Worm (Caenorhabditis elegans) whole organism, L4 larva: ENCODE results near the gene flad-1.
A peak's percentile ranks its signal among the peaks of the same experiment; 100 is the strongest.

Experiments
- F10B5.3 ChIP-seq: sonication (generic microtip); optimal IDR thresholded peaks from 2 replicates; lab custom pipeline; 2016; ENCODE audit warnings: mild to moderate bottlenecking, missing genetic modification characterization, missing compliant biosample characterization
- F26F4.8 ChIP-seq: fragments of 200-800 bp; sonication (Bioruptor generic); conservative IDR thresholded peaks from 2 replicates; pipeline ENCODE4 v1.3.6; 2022; ENCODE audit warnings: missing genetic modification characterization, missing compliant biosample characterization
- F49E8.2 ChIP-seq: sonication (generic microtip); optimal IDR thresholded peaks from 2 replicates; lab custom pipeline; 2016; ENCODE audit warnings: missing compliant biosample characterization, mild to moderate bottlenecking, missing genetic modification characterization, borderline replicate concordance
- R02D3.7 ChIP-seq: fragments of 150-350 bp; sonication (generic microtip); optimal IDR thresholded peaks from 3 replicates; lab custom pipeline; 2014; ENCODE audit warnings: missing biosample characterization, missing genetic modification characterization
- T20F7.1 ChIP-seq: fragments of 200-800 bp; sonication (Bioruptor generic); optimal IDR thresholded peaks from 2 replicates; lab custom pipeline; 2018; ENCODE audit warnings: mild to moderate bottlenecking, missing genetic modification characterization, missing compliant biosample characterization
- Y105C5A.15 ChIP-seq: fragments of 200-800 bp; sonication (Bioruptor generic); IDR thresholded peaks from 2 replicates; pipeline ENCODE4 v1.3.6; 2022; ENCODE audit warnings: missing genetic modification characterization, missing compliant biosample characterization
- Y48G9A.11 ChIP-seq: fragments of 200-800 bp; sonication (Bioruptor generic); IDR thresholded peaks from 2 replicates; pipeline ENCODE4 v1.3.6; 2022; ENCODE audit warnings: missing genetic modification reagents, missing genetic modification characterization, missing compliant biosample characterization
- Y75B8A.6 ChIP-seq: fragments of 200-800 bp; sonication (Bioruptor generic); IDR thresholded peaks from 2 replicates; pipeline ENCODE4 v1.3.6; 2022; ENCODE audit warnings: missing genetic modification reagents, missing genetic modification characterization, missing compliant biosample characterization
- ZK546.5 ChIP-seq, 2 experiments: sonication (generic microtip); optimal IDR thresholded peaks; 2 replicates each; lab custom pipeline; 2017; ENCODE audit warnings: missing biosample characterization in 2 of 2, missing genetic modification characterization in 2 of 2
- ceh-44 ChIP-seq: fragments of 200-800 bp; sonication (Bioruptor generic); IDR thresholded peaks from 2 replicates; pipeline ENCODE4 v1.3.6; 2022; ENCODE audit warnings: missing genetic modification reagents, missing genetic modification characterization, missing compliant biosample characterization
- daf-12 ChIP-seq: fragments of 150-350 bp; optimal IDR thresholded peaks from 2 replicates; lab custom pipeline; 2014; ENCODE audit warnings: missing biosample characterization, missing genetic modification reagents, missing genetic modification characterization
- daf-16 ChIP-seq, 3 experiments: sonication (generic microtip); optimal IDR thresholded peaks; 2 replicates each; lab custom pipeline; 2016 to 2017; ENCODE audit warnings: missing genetic modification characterization in 3 of 3, missing genetic modification reagents in 3 of 3, mild to moderate bottlenecking in 2 of 3, missing compliant biosample characterization in 2 of 3, missing biosample characterization in 1 of 3, moderate library complexity in 1 of 3
- daf-8 ChIP-seq: fragments of 200-800 bp; sonication (Bioruptor generic); IDR thresholded peaks from 2 replicates; pipeline ENCODE4 v1.3.6; 2022; ENCODE audit warnings: missing genetic modification characterization, missing compliant biosample characterization
- dmd-6 ChIP-seq: fragments of 200-800 bp; sonication (Bioruptor generic); IDR thresholded peaks from 2 replicates; pipeline ENCODE4 v1.3.6; 2022; ENCODE audit warnings: missing genetic modification reagents, missing genetic modification characterization, missing compliant biosample characterization
- dve-1 ChIP-seq: sonication (generic microtip); optimal IDR thresholded peaks from 2 replicates; lab custom pipeline; 2017; ENCODE audit warnings: antibody characterized with exemption, mild to moderate bottlenecking, missing genetic modification characterization, missing compliant biosample characterization; ENCODE audit not compliant: insufficient read depth
- egl-43 ChIP-seq: fragments of 200-800 bp; sonication (Bioruptor generic); IDR thresholded peaks from 2 replicates; pipeline ENCODE4 v1.3.6; 2022; ENCODE audit warnings: missing genetic modification reagents, missing genetic modification characterization, missing compliant biosample characterization
- hlh-11 ChIP-seq: fragments of 200-800 bp; sonication (Bioruptor generic); optimal IDR thresholded peaks from 2 replicates; lab custom pipeline; 2018; ENCODE audit warnings: mild to moderate bottlenecking, missing genetic modification characterization, missing compliant biosample characterization
- hmg-1.1 ChIP-seq: fragments of 200-800 bp; sonication (Bioruptor generic); IDR thresholded peaks from 2 replicates; pipeline ENCODE4 v1.3.6; 2022; ENCODE audit warnings: missing genetic modification reagents, missing genetic modification characterization, missing compliant biosample characterization
- lim-7 ChIP-seq: fragments of 200-800 bp; sonication (Bioruptor generic); IDR thresholded peaks from 2 replicates; pipeline ENCODE4 v1.3.6; 2022; ENCODE audit warnings: missing genetic modification characterization, missing compliant biosample characterization
- lin-13 ChIP-seq: fragments of 150-350 bp; optimal IDR thresholded peaks from 2 replicates; lab custom pipeline; 2014; ENCODE audit warnings: missing biosample characterization, missing genetic modification reagents, missing genetic modification characterization
- lin-15B ChIP-seq: fragments of 150-350 bp; sonication (generic microtip); optimal IDR thresholded peaks from 3 replicates; lab custom pipeline; 2014; ENCODE audit warnings: missing biosample characterization, missing genetic modification characterization
- lin-38 ChIP-seq: fragments of 200-800 bp; sonication (Bioruptor generic); IDR thresholded peaks from 2 replicates; pipeline ENCODE4 v1.3.6; 2022; ENCODE audit warnings: missing genetic modification reagents, missing genetic modification characterization, missing compliant biosample characterization
- lsy-2 ChIP-seq, 2 experiments: fragments of 150-350 bp in 1 of 2; sonication (generic microtip) in 1 of 2; optimal IDR thresholded peaks; 2 replicates each; lab custom pipeline; 2014 to 2017; ENCODE audit warnings: missing biosample characterization in 2 of 2, missing genetic modification characterization in 2 of 2
- mdt-29 ChIP-seq: fragments of 200-800 bp; sonication (Bioruptor generic); IDR thresholded peaks from 2 replicates; pipeline ENCODE4 v1.3.6; 2022; ENCODE audit warnings: missing genetic modification reagents, missing genetic modification characterization, missing compliant biosample characterization
- mep-1 ChIP-seq: fragments of 150-350 bp; sonication (generic microtip); optimal IDR thresholded peaks from 3 replicates; lab custom pipeline; 2014; ENCODE audit warnings: missing biosample characterization, missing genetic modification characterization
- nhr-102 ChIP-seq: sonication (generic microtip); optimal IDR thresholded peaks from 2 replicates; lab custom pipeline; 2016; ENCODE audit warnings: mild to moderate bottlenecking, missing genetic modification characterization, moderate library complexity, missing compliant biosample characterization
- nhr-11 ChIP-seq: fragments of 150-350 bp; optimal IDR thresholded peaks from 2 replicates; lab custom pipeline; 2014; ENCODE audit warnings: missing biosample characterization, missing genetic modification characterization
- nhr-237 ChIP-seq: sonication (generic microtip); optimal IDR thresholded peaks from 2 replicates; lab custom pipeline; 2017; ENCODE audit warnings: missing biosample characterization, missing genetic modification characterization
- nhr-28 ChIP-seq: fragments of 150-350 bp; optimal IDR thresholded peaks from 2 replicates; lab custom pipeline; 2014; ENCODE audit warnings: missing biosample characterization, missing genetic modification characterization
- nhr-48 ChIP-seq: sonication (generic microtip); optimal IDR thresholded peaks from 2 replicates; lab custom pipeline; 2016; ENCODE audit warnings: mild to moderate bottlenecking, missing genetic modification characterization, missing compliant biosample characterization
- nhr-77 ChIP-seq: fragments of 150-350 bp; optimal IDR thresholded peaks from 2 replicates; lab custom pipeline; 2014; ENCODE audit warnings: missing biosample characterization, missing genetic modification characterization
- pha-4 ChIP-seq, 2 experiments: fragments of 150-350 bp in 1 of 2; fragments of 200-800 bp in 1 of 2; sonication (Bioruptor generic) in 1 of 2; IDR thresholded peaks in 1 of 2; optimal IDR thresholded peaks in 1 of 2; 2 replicates each; pipeline versions ENCODE4 v1.3.6 to Lab custom; 2014 to 2022; ENCODE audit warnings: missing genetic modification characterization in 2 of 2, missing genetic modification reagents in 2 of 2, missing biosample characterization in 1 of 2, missing compliant biosample characterization in 1 of 2
- php-3 ChIP-seq: fragments of 200-800 bp; sonication (Bioruptor generic); IDR thresholded peaks from 2 replicates; pipeline ENCODE4 v1.3.6; 2022; ENCODE audit warnings: missing genetic modification reagents, missing genetic modification characterization, missing compliant biosample characterization
- pqm-1 ChIP-seq: sonication (generic microtip); optimal IDR thresholded peaks from 2 replicates; lab custom pipeline; 2017; ENCODE audit warnings: missing biosample characterization, missing genetic modification characterization
- saeg-2 ChIP-seq: fragments of 200-800 bp; sonication (Bioruptor generic); IDR thresholded peaks from 2 replicates; pipeline ENCODE4 v1.3.6; 2022; ENCODE audit warnings: missing genetic modification reagents, missing genetic modification characterization, missing compliant biosample characterization
- set-16 ChIP-seq: fragments of 200-800 bp; sonication (Bioruptor generic); IDR thresholded peaks from 2 replicates; pipeline ENCODE4 v1.3.6; 2022; ENCODE audit warnings: missing genetic modification reagents, missing genetic modification characterization, missing compliant biosample characterization
- tra-1 ChIP-seq: fragments of 200-800 bp; sonication (Bioruptor generic); IDR thresholded peaks from 2 replicates; pipeline ENCODE4 v1.3.6; 2022; ENCODE audit warnings: missing genetic modification reagents, missing genetic modification characterization, missing compliant biosample characterization
- unc-62 ChIP-seq, 3 experiments: fragments of 150-350 bp in 1 of 3; sonication (generic microtip); optimal IDR thresholded peaks in 2 of 3; peaks in 1 of 3; 1 replicate in 1 of 3; 2 replicates in 2 of 3; lab custom pipeline; 2014 to 2017; ENCODE audit warnings: missing biosample characterization in 3 of 3, missing genetic modification characterization in 3 of 3, missing genetic modification reagents in 3 of 3, missing genotype in 1 of 3
- zip-2 ChIP-seq: fragments of 150-350 bp; optimal IDR thresholded peaks from 2 replicates; lab custom pipeline; 2014; ENCODE audit warnings: missing biosample characterization, missing genetic modification characterization

flad-1 gene

ce11 chrII:9967999-9968706, 24.2 kb downstream of the flad-1 start, which contains the start of the genes R53.4 and psf-1 (continued):
- TF ChIP-seq nhr-11 (tag; lab: Kevin White, UChicago) (peak; percentile 87), hmg-1.1 (GFP tag; lab: Robert Waterston, UW) (peak; percentile 61), R02D3.7 (tag; lab: Kevin White, UChicago) (no peak), set-16 (GFP tag; lab: Robert Waterston, UW) (no peak), lin-13 (peak; percentile 2), lim-7 (GFP tag; lab: Robert Waterston, UW) (no peak), nhr-237 (tag; lab: Kevin White, UChicago) (no peak), daf-8 (no peak), saeg-2 (GFP tag; lab: Robert Waterston, UW) (no peak), Y48G9A.11 (GFP tag; lab: Robert Waterston, UW) (no peak), T20F7.1 (peak; percentile 60)

ce11 chrII:9970438-9971092, 26.6 kb downstream of the flad-1 start, which contains the start of gene R53.5:
R53.5 (minus strand) TSS chrII:9970488.
- TF ChIP-seq daf-12 (tag; lab: Kevin White, UChicago) (no peak), daf-16 (GFP tag; optimal IDR thresholded peaks at IDR 0.05; lab: Kevin White, UChicago) (peak in 1 of 2 experiments; percentile 59), daf-16 (tag; optimal IDR thresholded peaks at IDR 0.05; lab: Kevin White, UChicago) (peak; percentile 91), mdt-29 (GFP tag; lab: Robert Waterston, UW) (no peak), dve-1 (peak; percentile 25), nhr-77 (tag; lab: Kevin White, UChicago) (peak; percentile 22), Y75B8A.6 (GFP tag; lab: Robert Waterston, UW) (no peak), mep-1 (tag; lab: Kevin White, UChicago) (no peak), unc-62 (GFP tag; optimal IDR thresholded peaks at IDR 0.05 in 1 of 2; lab: Kevin White, UChicago) (peak in 1 of 2 experiments; percentile 22), unc-62 (tag; optimal IDR thresholded peaks at IDR 0.05; lab: Kevin White, UChicago) (no peak), nhr-28 (tag; lab: Kevin White, UChicago) (peak; percentile 41), F10B5.3 (no peak), zip-2 (no peak), T20F7.1 (peak; percentile 39), F26F4.8 (GFP tag; lab: Robert Waterston, UW) (no peak), tra-1 (GFP tag; lab: Robert Waterston, UW) (no peak), pha-4 (GFP tag; IDR thresholded peaks at IDR 0.05; lab: Robert Waterston, UW) (no peak), pha-4 (tag; optimal IDR thresholded peaks at IDR 0.05; lab: Kevin White, UChicago) (no peak), F49E8.2 (tag; lab: Kevin White, UChicago) (no peak), pqm-1 (tag; lab: Kevin White, UChicago) (peak; percentile 3), lin-38 (0 out of 2 replicates have a peak, but pooled peaks have one; percentile 14), lsy-2 (tag; optimal IDR thresholded peaks at IDR 0.05; lab: Kevin White, UChicago) (peak in 1 of 2 experiments; percentile 41), ZK546.5 (tag; optimal IDR thresholded peaks at IDR 0.05; lab: Kevin White, UChicago) (no peak), egl-43 (GFP tag; lab: Robert Waterston, UW) (no peak)

- TF ChIP-seq php-3 (peak; percentile 95), dmd-6 (peak; percentile 86), nhr-48 (tag; lab: Kevin White, UChicago) (peak; percentile 29), unc-62 (GFP tag; optimal IDR thresholded peaks at IDR 0.05 in 1 of 2; lab: Kevin White, UChicago) (peak in 1 of 2 experiments; percentile 98), unc-62 (tag; optimal IDR thresholded peaks at IDR 0.05; lab: Kevin White, UChicago) (no peak), Y105C5A.15 (GFP tag; lab: Robert Waterston, UW) (no peak), ceh-44 (GFP tag; lab: Robert Waterston, UW) (no peak), nhr-102 (peak; percentile 8), daf-16 (GFP tag; optimal IDR thresholded peaks at IDR 0.05; lab: Kevin White, UChicago) (no peak), daf-16 (tag; optimal IDR thresholded peaks at IDR 0.05; lab: Kevin White, UChicago) (peak; percentile 74), mep-1 (tag; lab: Kevin White, UChicago) (no peak), F26F4.8 (GFP tag; lab: Robert Waterston, UW) (no peak), hlh-11 (tag; lab: Kevin White, UChicago) (peak; percentile 90), nhr-77 (tag; lab: Kevin White, UChicago) (peak; percentile 16), nhr-28 (tag; lab: Kevin White, UChicago) (peak; percentile 62), dve-1 (peak; percentile 65), pqm-1 (tag; lab: Kevin White, UChicago) (peak; percentile 73), lin-15B (tag; lab: Kevin White, UChicago) (no peak)
Measured at ce11 chrII:9974210-9974609, 30.3 kb downstream of the flad-1 start.
